Fruit fly (Drosophila melanogaster) whole organism, embryonic: ENCODE results near the gene CG43800.

Source experiments
- ATbp ChIP-seq: fragments of 200-800 bp; sonication (Bioruptor generic); optimal IDR thresholded peaks from 2 replicates; lab custom pipeline; 2017; ENCODE audit warnings: missing biosample characterization, mild to moderate bottlenecking, missing genetic modification characterization, missing genetic modification reagents
- Asciz ChIP-seq: fragments of 200-800 bp; sonication (Bioruptor generic); optimal IDR thresholded peaks from 2 replicates; lab custom pipeline; 2017; ENCODE audit warnings: missing biosample characterization, mild to moderate bottlenecking, missing genetic modification characterization, missing genetic modification reagents
- Awh ChIP-seq: fragments of 200-800 bp; sonication (Bioruptor generic); IDR thresholded peaks from 2 replicates; pipeline ENCODE4, ENCODE4 v1.3.6; 2022; ENCODE audit warnings: missing biosample characterization, missing genetic modification characterization
- BEAF-32 ChIP-seq: fragments of 200-800 bp; sonication (Bioruptor generic); optimal IDR thresholded peaks from 3 replicates; lab custom pipeline; 2017; ENCODE audit warnings: missing biosample characterization, missing genetic modification characterization, mild to moderate bottlenecking, moderate library complexity, missing genetic modification reagents
- Bdp1 ChIP-seq: fragments of 200-800 bp; sonication (Bioruptor generic); optimal IDR thresholded peaks from 3 replicates; lab custom pipeline; 2016; ENCODE audit warnings: missing biosample characterization, missing genetic modification characterization
- BtbVII ChIP-seq: fragments of 200-800 bp; sonication (Bioruptor generic); optimal IDR thresholded peaks from 3 replicates; lab custom pipeline; 2017; ENCODE audit warnings: missing biosample characterization, mild to moderate bottlenecking, missing genetic modification characterization
- CG10959 ChIP-seq: fragments of 200-800 bp; sonication (Bioruptor generic); IDR thresholded peaks from 2 replicates; pipeline ENCODE4 v1.3.6; 2022; ENCODE audit warnings: missing biosample characterization, missing genetic modification characterization
- CG11696 ChIP-seq: fragments of 200-800 bp; sonication (Bioruptor generic); IDR thresholded peaks from 2 replicates; pipeline ENCODE4 v1.3.6; 2022; ENCODE audit warnings: missing biosample characterization, missing genetic modification characterization
- CG12071 ChIP-seq: fragments of 200-800 bp; sonication (Bioruptor generic); optimal IDR thresholded peaks from 3 replicates; lab custom pipeline; 2018; ENCODE audit warnings: missing biosample characterization, mild to moderate bottlenecking, missing genetic modification characterization
- CG12744 ChIP-seq: fragments of 200-800 bp; sonication (Bioruptor generic); optimal IDR thresholded peaks from 2 replicates; lab custom pipeline; 2016; ENCODE audit warnings: missing biosample characterization, missing genetic modification characterization
- CG12769 ChIP-seq: fragments of 200-800 bp; sonication (Bioruptor generic); optimal IDR thresholded peaks from 2 replicates; lab custom pipeline; 2019; ENCODE audit warnings: missing biosample characterization, mild to moderate bottlenecking, missing genetic modification characterization, moderate library complexity
- CG15073 ChIP-seq: fragments of 200-800 bp; sonication (Bioruptor generic); optimal IDR thresholded peaks from 2 replicates; lab custom pipeline; 2016; ENCODE audit warnings: missing biosample characterization, missing genetic modification characterization
- CG1603 ChIP-seq: fragments of 200-800 bp; sonication (Bioruptor generic); optimal IDR thresholded peaks from 2 replicates; lab custom pipeline; 2019; ENCODE audit warnings: missing biosample characterization, mild to moderate bottlenecking, missing genetic modification characterization, moderate library complexity
- CG17359 ChIP-seq: fragments of 200-800 bp; sonication (Bioruptor generic); optimal IDR thresholded peaks from 3 replicates; lab custom pipeline; 2018; ENCODE audit warnings: missing biosample characterization, mild to moderate bottlenecking, missing genetic modification characterization, moderate library complexity
- CG17361 ChIP-seq: fragments of 200-800 bp; sonication (Bioruptor generic); IDR thresholded peaks from 3 replicates; pipeline ENCODE4 v1.3.6; 2022; ENCODE audit warnings: missing biosample characterization, missing genetic modification characterization
- CG2202 ChIP-seq: fragments of 200-800 bp; sonication (Bioruptor generic); optimal IDR thresholded peaks from 2 replicates; lab custom pipeline; 2018; ENCODE audit warnings: missing biosample characterization, mild to moderate bottlenecking, missing genetic modification characterization
- CG2712 ChIP-seq: fragments of 200-800 bp; optimal IDR thresholded peaks from 3 replicates; lab custom pipeline; 2019; ENCODE audit warnings: missing biosample characterization, mild to moderate bottlenecking, missing genetic modification characterization, moderate library complexity
- CG3407 ChIP-seq: fragments of 200-800 bp; sonication (Bioruptor generic); optimal IDR thresholded peaks from 2 replicates; lab custom pipeline; 2018; ENCODE audit warnings: missing biosample characterization, mild to moderate bottlenecking, missing genetic modification characterization
- CG4424 ChIP-seq: fragments of 200-800 bp; sonication (Bioruptor generic); optimal IDR thresholded peaks from 3 replicates; lab custom pipeline; 2016; ENCODE audit warnings: missing biosample characterization, missing genetic modification characterization
- CG4707 ChIP-seq: fragments of 200-800 bp; sonication (Bioruptor generic); optimal IDR thresholded peaks from 2 replicates; lab custom pipeline; 2018; ENCODE audit warnings: missing biosample characterization, mild to moderate bottlenecking, missing genetic modification characterization, moderate library complexity
- CG6654 ChIP-seq: fragments of 200-800 bp; sonication (Bioruptor generic); optimal IDR thresholded peaks from 2 replicates; lab custom pipeline; 2017; ENCODE audit warnings: missing biosample characterization, mild to moderate bottlenecking, missing genetic modification characterization
- CG8290 ChIP-seq, 3 experiments: fragments of 200-800 bp; sonication (Bioruptor generic); optimal IDR thresholded peaks; 2 replicates each; lab custom pipeline; 2016 to 2019; ENCODE audit warnings: missing biosample characterization in 3 of 3, missing genetic modification characterization in 3 of 3, mild to moderate bottlenecking in 2 of 3, moderate library complexity in 1 of 3
- CG8924 ChIP-seq: fragments of 200-800 bp; optimal IDR thresholded peaks from 3 replicates; lab custom pipeline; 2019; ENCODE audit warnings: missing biosample characterization, mild to moderate bottlenecking, missing genetic modification characterization, moderate library complexity
- Drgx ChIP-seq: fragments of 200-800 bp; sonication (Bioruptor generic); IDR thresholded peaks from 2 replicates; pipeline ENCODE4 v1.3.6; 2022; ENCODE audit warnings: missing biosample characterization, missing genetic modification characterization
- Fer1 ChIP-seq: fragments of 200-800 bp; sonication (Bioruptor generic); optimal IDR thresholded peaks from 2 replicates; lab custom pipeline; 2017; ENCODE audit warnings: missing biosample characterization, mild to moderate bottlenecking, missing genetic modification characterization
- Gug ChIP-seq: fragments of 200-800 bp; sonication (Bioruptor generic); IDR thresholded peaks from 4 replicates; pipeline ENCODE4 v1.3.6; 2022; ENCODE audit warnings: missing biosample characterization, missing genetic modification characterization
- HHEX ChIP-seq: fragments of 200-800 bp; sonication (Bioruptor generic); optimal IDR thresholded peaks from 3 replicates; lab custom pipeline; 2017; ENCODE audit warnings: missing biosample characterization, mild to moderate bottlenecking, missing genetic modification characterization, missing genetic modification reagents
- NFAT ChIP-seq: fragments of 200-800 bp; sonication (Bioruptor generic); IDR thresholded peaks from 2 replicates; pipeline ENCODE4 v1.3.6; 2022; ENCODE audit warnings: missing biosample characterization, missing genetic modification characterization
- NK7.1 ChIP-seq: fragments of 200-800 bp; sonication (Bioruptor generic); optimal IDR thresholded peaks from 3 replicates; lab custom pipeline; 2016; ENCODE audit warnings: missing biosample characterization, missing genetic modification characterization
- Opbp ChIP-seq: fragments of 200-800 bp; sonication (Bioruptor generic); IDR thresholded peaks from 3 replicates; pipeline ENCODE4 v1.3.6; 2022; ENCODE audit warnings: missing biosample characterization, missing genetic modification characterization; ENCODE audit not compliant: partially characterized antibody
- PHDP ChIP-seq: fragments of 200-800 bp; sonication (Bioruptor generic); optimal IDR thresholded peaks from 3 replicates; lab custom pipeline; 2018; ENCODE audit warnings: missing biosample characterization, mild to moderate bottlenecking, missing genetic modification characterization, moderate library complexity
- Sin3A ChIP-seq: fragments of >200 bp; optimal IDR thresholded peaks from 2 replicates; lab custom pipeline; 2018
- bsh ChIP-seq, 2 experiments: fragments of 200-800 bp; sonication (Bioruptor generic); optimal IDR thresholded peaks; 2 replicates each; lab custom pipeline; 2017 to 2018; ENCODE audit warnings: mild to moderate bottlenecking in 2 of 2, missing biosample characterization in 2 of 2, missing genetic modification characterization in 2 of 2, moderate library complexity in 1 of 2
- cad ChIP-seq: fragments of >200 bp; optimal IDR thresholded peaks from 2 replicates; lab custom pipeline; 2017; ENCODE audit warnings: missing biosample characterization, missing genetic modification characterization
- caup ChIP-seq: fragments of 200-800 bp; sonication (Bioruptor generic); optimal IDR thresholded peaks from 3 replicates; lab custom pipeline; 2017; ENCODE audit warnings: missing biosample characterization, mild to moderate bottlenecking, missing genetic modification characterization, moderate library complexity; ENCODE audit not compliant: severe bottlenecking
- crp ChIP-seq, 2 experiments: fragments of 200-800 bp; sonication (Bioruptor generic); optimal IDR thresholded peaks; 2 replicates in 1 of 2; 3 replicates in 1 of 2; lab custom pipeline; 2017; ENCODE audit warnings: missing biosample characterization in 2 of 2, missing genetic modification characterization in 2 of 2, mild to moderate bottlenecking in 1 of 2, moderate library complexity in 1 of 2
- fd3F ChIP-seq: fragments of 200-800 bp; sonication (Bioruptor generic); optimal IDR thresholded peaks from 2 replicates; lab custom pipeline; 2018; ENCODE audit warnings: missing biosample characterization, mild to moderate bottlenecking, missing genetic modification characterization, moderate library complexity
- fd64A ChIP-seq: fragments of 200-800 bp; sonication (Bioruptor generic); optimal IDR thresholded peaks from 3 replicates; lab custom pipeline; 2018; ENCODE audit warnings: missing biosample characterization, mild to moderate bottlenecking, missing genetic modification characterization
- gce ChIP-seq: fragments of 200-800 bp; sonication (Bioruptor generic); IDR thresholded peaks from 3 replicates; pipeline ENCODE4 v1.3.6; 2022; ENCODE audit warnings: missing biosample characterization, missing genetic modification characterization
- ham ChIP-seq: fragments of 200-800 bp; sonication (Bioruptor generic); IDR thresholded peaks from 2 replicates; pipeline ENCODE4 v1.3.6; 2022; ENCODE audit warnings: missing biosample characterization, missing genetic modification characterization
- ind ChIP-seq: fragments of 200-800 bp; sonication (Bioruptor generic); optimal IDR thresholded peaks from 3 replicates; lab custom pipeline; 2016; ENCODE audit warnings: missing biosample characterization, missing genetic modification characterization
- maf-S ChIP-seq: fragments of 200-800 bp; sonication (Bioruptor generic); optimal IDR thresholded peaks from 2 replicates; lab custom pipeline; 2016; ENCODE audit warnings: missing biosample characterization, missing genetic modification characterization
- mam ChIP-seq: fragments of 200-800 bp; sonication (Bioruptor generic); optimal IDR thresholded peaks from 3 replicates; lab custom pipeline; 2016; ENCODE audit warnings: missing biosample characterization, missing genetic modification characterization
- nau ChIP-seq: fragments of 200-800 bp; sonication (Bioruptor generic); optimal IDR thresholded peaks from 3 replicates; lab custom pipeline; 2017; ENCODE audit warnings: missing biosample characterization, mild to moderate bottlenecking, missing genetic modification characterization, missing genetic modification reagents
- p53 ChIP-seq: fragments of 200-800 bp; sonication (Bioruptor generic); optimal IDR thresholded peaks from 2 replicates; lab custom pipeline; 2016; ENCODE audit warnings: missing biosample characterization, missing genetic modification characterization
- pum ChIP-seq: fragments of 200-800 bp; sonication (Bioruptor generic); optimal IDR thresholded peaks from 2 replicates; lab custom pipeline; 2016; ENCODE audit warnings: missing biosample characterization, missing genetic modification characterization
- sens ChIP-seq: fragments of 200-800 bp; sonication (Bioruptor generic); peaks from one replicate; lab custom pipeline; 2016; ENCODE audit warnings: missing biosample characterization, missing genetic modification characterization
- sima ChIP-seq: fragments of 200-800 bp; sonication (Bioruptor generic); optimal IDR thresholded peaks from 2 replicates; lab custom pipeline; 2016; ENCODE audit warnings: missing biosample characterization, missing genetic modification characterization
- toy ChIP-seq: fragments of 200-800 bp; sonication (Bioruptor generic); IDR thresholded peaks from 2 replicates; pipeline ENCODE4 v1.3.6; 2022; ENCODE audit warnings: missing biosample characterization, missing genetic modification characterization
- unpg ChIP-seq: fragments of 200-800 bp; sonication (Bioruptor generic); optimal IDR thresholded peaks from 3 replicates; lab custom pipeline; 2018; ENCODE audit warnings: missing biosample characterization, mild to moderate bottlenecking, missing genetic modification characterization, moderate library complexity
- wek ChIP-seq: fragments of 200-800 bp; sonication (Bioruptor generic); optimal IDR thresholded peaks from 3 replicates; lab custom pipeline; 2018; ENCODE audit warnings: missing biosample characterization, mild to moderate bottlenecking, missing genetic modification characterization, moderate library complexity

Gene CG43800

DNA sequence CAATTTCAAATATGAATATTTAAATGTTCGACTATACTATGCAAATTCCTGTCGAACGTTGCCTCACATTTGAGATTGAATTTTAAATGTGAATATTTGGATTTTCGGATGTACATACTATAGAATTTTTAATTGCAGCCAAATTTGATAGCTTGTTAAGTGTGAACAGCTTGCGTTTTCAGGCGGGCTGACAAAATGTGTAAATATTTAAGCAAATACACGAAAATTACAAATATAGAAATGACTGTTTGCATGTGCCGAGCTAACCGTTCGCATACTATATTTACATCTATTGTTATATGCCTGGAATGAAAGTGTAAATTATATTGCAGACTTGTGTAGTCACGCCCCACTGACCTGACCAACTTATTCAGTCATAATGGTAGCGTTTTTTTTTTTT is 17.0 kb downstream of the CG43800 start (continued):
- TF ChIP-seq CG12071 (GFP tag; lab: Kevin White, UChicago): peak; percentile 41
- no peak for TF ChIP-seq cad (GFP tag; lab: Kevin White, UChicago)
- no peak for TF ChIP-seq CG10959 (GFP tag; lab: Robert Waterston, UW)
- TF ChIP-seq fd64A (GFP tag; lab: Kevin White, UChicago): peak; percentile 24
- TF ChIP-seq NK7.1 (GFP tag; lab: Kevin White, UChicago): no peak
- no peak for TF ChIP-seq mam
- TF ChIP-seq gce (GFP tag; lab: Robert Waterston, UW): no peak
- TF ChIP-seq CG12769: peak; percentile 21
- no peak for TF ChIP-seq Drgx (GFP tag; lab: Robert Waterston, UW)
- no peak for TF ChIP-seq CG8924 (tag; lab: Kevin White, UChicago)
- TF ChIP-seq CG17361 (GFP tag; lab: Robert Waterston, UW): no peak
- peak; percentile 61 for TF ChIP-seq ATbp (GFP tag; lab: Kevin White, UChicago)
- peak; percentile 4 for TF ChIP-seq CG17359 (tag; lab: Kevin White, UChicago)
- TF ChIP-seq Opbp: no peak
- no peak for TF ChIP-seq Sin3A
- no peak for TF ChIP-seq Awh (GFP tag; lab: Robert Waterston, UW)
- TF ChIP-seq wek (GFP tag; lab: Kevin White, UChicago): peak; percentile 47
- peak; percentile 13 for TF ChIP-seq nau (GFP tag; lab: Kevin White, UChicago)
- no peak for TF ChIP-seq ind (GFP tag; lab: Kevin White, UChicago)
- no peak for TF ChIP-seq CG8290 (GFP tag; optimal IDR thresholded peaks at IDR 0.05; lab: Kevin White, UChicago)
- peak in 1 of 2 experiments; percentile 62 for TF ChIP-seq CG8290 (tag; optimal IDR thresholded peaks at IDR 0.05; lab: Kevin White, UChicago)
- no peak for TF ChIP-seq Gug
- TF ChIP-seq CG12744: no peak
- TF ChIP-seq CG3407 (GFP tag; lab: Kevin White, UChicago): peak; percentile 16
- peak; percentile 65 for TF ChIP-seq sens (GFP tag; lab: Kevin White, UChicago)
- no peak for TF ChIP-seq maf-S (GFP tag; lab: Kevin White, UChicago)
- no peak for TF ChIP-seq toy (GFP tag; lab: Robert Waterston, UW)
- TF ChIP-seq Fer1 (GFP tag; lab: Kevin White, UChicago): peak; percentile 38
- TF ChIP-seq unpg (GFP tag; lab: Kevin White, UChicago): peak; percentile 28
- TF ChIP-seq CG1603 (tag; lab: Kevin White, UChicago): peak; percentile 33
- TF ChIP-seq caup: peak; percentile 25
- TF ChIP-seq crp (GFP tag; optimal IDR thresholded peaks at IDR 0.05; lab: Kevin White, UChicago): no peak
- no peak for TF ChIP-seq NFAT
- TF ChIP-seq HHEX (GFP tag; lab: Kevin White, UChicago): peak; percentile 64
- TF ChIP-seq CG11696: no peak
- TF ChIP-seq CG4707: no peak
- no peak for TF ChIP-seq p53 (GFP tag; lab: Kevin White, UChicago)
- no peak for TF ChIP-seq CG4424
- TF ChIP-seq Asciz (GFP tag; lab: Kevin White, UChicago): peak; percentile 51
- TF ChIP-seq PHDP: peak; percentile 24
- TF ChIP-seq CG15073 (GFP tag; lab: Kevin White, UChicago): no peak
- no peak for TF ChIP-seq CG2712
- no peak for TF ChIP-seq CG6654 (GFP tag; lab: Kevin White, UChicago)
- no peak for TF ChIP-seq ham (GFP tag; lab: Robert Waterston, UW)
- TF ChIP-seq pum (GFP tag; lab: Kevin White, UChicago): no peak
- TF ChIP-seq bsh (GFP tag; optimal IDR thresholded peaks at IDR 0.05; lab: Kevin White, UChicago): peak in 1 of 2 experiments; percentile 30
- no peak for TF ChIP-seq Bdp1 (GFP tag; lab: Kevin White, UChicago)
- TF ChIP-seq BtbVII (GFP tag; lab: Kevin White, UChicago): peak; percentile 30
- no peak for TF ChIP-seq BEAF-32 (GFP tag; lab: Kevin White, UChicago)
- peak; percentile 24 for TF ChIP-seq fd3F
- no peak for TF ChIP-seq sima (GFP tag; lab: Kevin White, UChicago)
- TF ChIP-seq CG2202 (tag; lab: Kevin White, UChicago): no peak
